Fruit fly (Drosophila melanogaster): ENCODE data around the gene CG31055.

Gene CG31055

DNA sequence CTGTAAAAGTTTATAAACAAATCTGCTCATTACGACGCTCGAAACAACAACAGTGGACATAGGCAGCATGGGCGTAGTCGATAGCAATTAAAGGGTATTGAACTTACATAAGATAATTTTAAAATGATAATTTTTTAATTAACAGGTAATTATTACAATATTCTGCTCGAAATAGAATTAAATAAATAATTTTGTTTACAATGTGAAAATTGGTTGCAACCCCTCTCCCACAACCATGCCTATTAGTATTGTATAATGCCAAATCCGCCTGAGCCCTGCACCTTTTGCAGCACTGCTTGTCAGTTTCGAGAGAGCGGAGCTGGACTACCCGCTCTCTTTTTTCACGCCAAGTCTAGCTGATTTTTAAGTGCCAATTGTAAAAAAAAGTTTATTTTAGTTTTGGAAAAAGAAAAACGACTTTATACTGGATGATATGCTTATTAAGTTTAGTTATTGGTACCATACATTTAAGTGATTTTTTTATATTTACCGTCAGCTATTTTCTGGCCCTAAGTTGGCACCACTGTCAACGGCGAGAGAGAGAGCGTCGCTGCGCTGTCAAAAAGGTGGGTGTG lies 51.8 kb downstream of the CG31055 start, which contains the start of the genes CG5611 and Mtl:
CG5611 (minus strand) TSS at position 51 of the 575 bp plus-strand sequence.
Mtl (plus strand) TSS at position 403 of the 575 bp plus-strand sequence.
- TF ChIP-seq ham (GFP tag; IDR thresholded peaks at IDR 0.05) (peak; percentile 99), CG5180 (GFP tag; optimal IDR thresholded peaks at IDR 0.05) (peak; percentile 94), CG12769 (tag; optimal IDR thresholded peaks at IDR 0.05) (peak; percentile 100), NK7.1 (GFP tag; optimal IDR thresholded peaks at IDR 0.05) (peak; percentile 89), CG9817 (tag; optimal IDR thresholded peaks at IDR 0.05) (peak; percentile 100), vvl (GFP tag; IDR thresholded peaks at IDR 0.05) (peak; percentile 100), CG10431 (GFP tag; optimal IDR thresholded peaks at IDR 0.05) (peak; percentile 98), eyg (GFP tag; optimal IDR thresholded peaks at IDR 0.05) (peak; percentile 88), crc (GFP tag; optimal IDR thresholded peaks at IDR 0.05) (peak; percentile 89), Chrac-16 (GFP tag; optimal IDR thresholded peaks at IDR 0.05) (peak; percentile 100), Hr3 (GFP tag; optimal IDR thresholded peaks at IDR 0.05) (peak; percentile 100), her (GFP tag; optimal IDR thresholded peaks at IDR 0.05) (peak; percentile 83), gcm (GFP tag; optimal IDR thresholded peaks at IDR 0.05) (peak; percentile 99), Optix (GFP tag; IDR thresholded peaks at IDR 0.05) (peak; percentile 99), seq (GFP tag; IDR thresholded peaks at IDR 0.05) (peak; percentile 100), fd3F (GFP tag; optimal IDR thresholded peaks at IDR 0.05) (peak; percentile 100), CG43689 (GFP tag; IDR thresholded peaks at IDR 0.05) (peak; percentile 100), zen (tag; optimal IDR thresholded peaks at IDR 0.05) (peak; percentile 100), pho (GFP tag; optimal IDR thresholded peaks at IDR 0.05) (peak; percentile 99), zf30C (GFP tag; optimal IDR thresholded peaks at IDR 0.05) (peak; percentile 56), CG34376 (GFP tag; optimal IDR thresholded peaks at IDR 0.05) (peak; percentile 99), CG7987 (GFP tag; optimal IDR thresholded peaks at IDR 0.05) (peak; percentile 98), Xbp1 (GFP tag; optimal IDR thresholded peaks at IDR 0.05) (peak; percentile 100), CG2889 (GFP tag; IDR thresholded peaks at IDR 0.05) (peak; percentile 100), TFAM (GFP tag; optimal IDR thresholded peaks at IDR 0.05) (peak; percentile 95), CG13424 (tag; optimal IDR thresholded peaks at IDR 0.05) (peak; percentile 100), sima (GFP tag; optimal IDR thresholded peaks at IDR 0.05) (peak; percentile 91), CG10543 (GFP tag; optimal IDR thresholded peaks at IDR 0.05) (peak; percentile 99), CG6175 (GFP tag; IDR thresholded peaks at IDR 0.05) (peak; percentile 100), HLHmδ (GFP tag; optimal IDR thresholded peaks at IDR 0.05) (peak; percentile 26), tap (tag; optimal IDR thresholded peaks at IDR 0.05) (peak; percentile 100), Neu2 (GFP tag; optimal IDR thresholded peaks at IDR 0.05; ENCODE audit: borderline replicate concordance) (peak; percentile 71), Ssrp (tag; optimal IDR thresholded peaks at IDR 0.05) (peak; percentile 100), ara (GFP tag; IDR thresholded peaks at IDR 0.05) (peak; percentile 100), CG11085 (GFP tag; IDR thresholded peaks at IDR 0.05) (peak; percentile 100), D (optimal IDR thresholded peaks at IDR 0.05) (no peak), D (GFP tag; optimal IDR thresholded peaks at IDR 0.05) (peak; percentile 99), CG32532 (GFP tag; IDR thresholded peaks at IDR 0.05) (peak; percentile 100), CG14050 (GFP tag; IDR thresholded peaks at IDR 0.05) (peak; percentile 99), CG34224 (GFP tag; IDR thresholded peaks at IDR 0.05; ENCODE audit: partially characterized antibody) (no peak), CG4424 (GFP tag; optimal IDR thresholded peaks at IDR 0.05) (peak; percentile 100), corto (GFP tag; optimal IDR thresholded peaks at IDR 0.05) (peak; percentile 97), sisA (GFP tag; IDR thresholded peaks at IDR 0.05) (peak; percentile 100), amos (GFP tag; IDR thresholded peaks at IDR 0.05; ENCODE audit: partially characterized antibody) (peak; percentile 37; the same call in 1 of the 2 replicates), Ravus (GFP tag; IDR thresholded peaks at IDR 0.05) (peak; percentile 99), tna (GFP tag; IDR thresholded peaks at IDR 0.05; ENCODE audit: partially characterized antibody) (no peak), ac (GFP tag; optimal IDR thresholded peaks at IDR 0.05) (peak; percentile 98), CG11398 (GFP tag; optimal IDR thresholded peaks at IDR 0.05) (peak; percentile 88), luna (GFP tag; optimal IDR thresholded peaks at IDR 0.05) (peak; percentile 93), stc (GFP tag; IDR thresholded peaks at IDR 0.05) (peak; percentile 100)
